Fruit fly (Drosophila melanogaster) whole organism, prepupa: ENCODE results near the gene Cul6.

ENCODE experiments used
- CG10669 ChIP-seq: fragments of 200-800 bp; sonication (Bioruptor generic); optimal IDR thresholded peaks from 3 replicates; lab custom pipeline; 2018; ENCODE audit warnings: missing biosample characterization, mild to moderate bottlenecking, missing genetic modification characterization, moderate library complexity
- CG11294 ChIP-seq: fragments of 200-800 bp; sonication (Bioruptor generic); IDR thresholded peaks from 2 replicates; pipeline ENCODE4 v1.3.6; 2022; ENCODE audit warnings: missing biosample characterization, missing genetic modification characterization
- CG11762 ChIP-seq: fragments of 200-800 bp; sonication (Bioruptor generic); optimal IDR thresholded peaks from 3 replicates; lab custom pipeline; 2016; ENCODE audit warnings: missing biosample characterization, missing genetic modification characterization; ENCODE audit not compliant: insufficient read depth
- CG11902 ChIP-seq: fragments of 200-800 bp; sonication (Bioruptor generic); optimal IDR thresholded peaks from 3 replicates; lab custom pipeline; 2016; ENCODE audit warnings: missing biosample characterization, missing genetic modification characterization
- CG1621 ChIP-seq: fragments of 200-800 bp; sonication (Bioruptor generic); optimal IDR thresholded peaks from 3 replicates; lab custom pipeline; 2018; ENCODE audit warnings: missing biosample characterization, mild to moderate bottlenecking, missing genetic modification characterization
- CG3032 ChIP-seq: fragments of 200-800 bp; optimal IDR thresholded peaks from 2 replicates; lab custom pipeline; 2019; ENCODE audit warnings: missing biosample characterization, mild to moderate bottlenecking, missing genetic modification characterization, moderate library complexity
- CG31627 ChIP-seq: fragments of 200-800 bp; sonication (Bioruptor generic); optimal IDR thresholded peaks from 3 replicates; lab custom pipeline; 2016; ENCODE audit warnings: missing biosample characterization, missing genetic modification characterization
- CG32006 ChIP-seq: fragments of 200-800 bp; sonication (Bioruptor generic); optimal IDR thresholded peaks from 3 replicates; lab custom pipeline; 2017; ENCODE audit warnings: missing biosample characterization, mild to moderate bottlenecking, missing genetic modification characterization
- CG34406 ChIP-seq: fragments of 200-800 bp; sonication (Bioruptor generic); optimal IDR thresholded peaks from 3 replicates; lab custom pipeline; 2016; ENCODE audit warnings: missing biosample characterization, missing genetic modification characterization
- CG3919 ChIP-seq: fragments of 200-800 bp; sonication (Bioruptor generic); optimal IDR thresholded peaks from 3 replicates; lab custom pipeline; 2016; ENCODE audit warnings: missing biosample characterization, missing genetic modification characterization
- CG4318 ChIP-seq: fragments of 200-800 bp; sonication (Bioruptor generic); optimal IDR thresholded peaks from 3 replicates; lab custom pipeline; 2017; ENCODE audit warnings: missing biosample characterization, mild to moderate bottlenecking, missing genetic modification characterization
- CG6163 ChIP-seq: fragments of 200-800 bp; sonication (Bioruptor generic); IDR thresholded peaks from 3 replicates; pipeline ENCODE4 v1.3.6; 2022; ENCODE audit warnings: missing biosample characterization, missing genetic modification characterization
- CG6792 ChIP-seq: fragments of 200-800 bp; sonication (Bioruptor generic); optimal IDR thresholded peaks from 3 replicates; lab custom pipeline; 2016; ENCODE audit warnings: missing biosample characterization, missing genetic modification characterization
- CG6854 ChIP-seq: fragments of 200-800 bp; sonication (Bioruptor generic); optimal IDR thresholded peaks from 2 replicates; lab custom pipeline; 2017; ENCODE audit warnings: missing biosample characterization, mild to moderate bottlenecking, missing genetic modification characterization
- CG8632 ChIP-seq: fragments of 200-800 bp; sonication (Bioruptor generic); optimal IDR thresholded peaks from 3 replicates; lab custom pipeline; 2016; ENCODE audit warnings: missing biosample characterization, missing genetic modification characterization
- Eip78C ChIP-seq: fragments of 200-800 bp; sonication (Bioruptor generic); peaks from one replicate; lab custom pipeline; 2016; ENCODE audit warnings: missing biosample characterization, missing genetic modification characterization
- Eip93F ChIP-seq: fragments of 200-800 bp; sonication (Bioruptor generic); optimal IDR thresholded peaks from 2 replicates; lab custom pipeline; 2016; ENCODE audit warnings: missing biosample characterization, mild to moderate bottlenecking, missing genetic modification characterization
- Ets21C ChIP-seq: fragments of 200-800 bp; sonication (Bioruptor generic); optimal IDR thresholded peaks from 3 replicates; lab custom pipeline; 2016; ENCODE audit warnings: missing biosample characterization, missing genetic modification characterization
- Ets96B ChIP-seq: fragments of 200-800 bp; optimal IDR thresholded peaks from 2 replicates; lab custom pipeline; 2019; ENCODE audit warnings: missing biosample characterization, mild to moderate bottlenecking, missing genetic modification characterization, moderate library complexity
- Gug ChIP-seq: fragments of 200-800 bp; sonication (Bioruptor generic); IDR thresholded peaks from 2 replicates; pipeline ENCODE4 v1.3.6; 2022; ENCODE audit warnings: missing biosample characterization, missing genetic modification characterization
- Hr38 ChIP-seq: sonication (Bioruptor generic); optimal IDR thresholded peaks from 2 replicates; lab custom pipeline; 2016; ENCODE audit warnings: missing biosample characterization, missing genetic modification characterization
- Hr39 ChIP-seq: fragments of 200-800 bp; sonication (Bioruptor generic); optimal IDR thresholded peaks from 2 replicates; lab custom pipeline; 2016; ENCODE audit warnings: missing biosample characterization, missing genetic modification characterization
- Hr4 ChIP-seq: fragments of 200-800 bp; sonication (Bioruptor generic); optimal IDR thresholded peaks from 3 replicates; lab custom pipeline; 2016; ENCODE audit warnings: missing biosample characterization, missing genetic modification characterization
- Lpt ChIP-seq: fragments of 200-800 bp; sonication (Bioruptor generic); optimal IDR thresholded peaks from 3 replicates; lab custom pipeline; 2016; ENCODE audit warnings: missing biosample characterization, missing genetic modification characterization
- Met ChIP-seq: fragments of 200-800 bp; sonication (Bioruptor generic); optimal IDR thresholded peaks from 3 replicates; lab custom pipeline; 2016; ENCODE audit warnings: missing biosample characterization, missing genetic modification characterization
- OdsH ChIP-seq: fragments of 200-800 bp; sonication (Bioruptor generic); optimal IDR thresholded peaks from 3 replicates; lab custom pipeline; 2016; ENCODE audit warnings: missing biosample characterization, missing genetic modification characterization
- Smox ChIP-seq: fragments of 200-800 bp; sonication (Bioruptor generic); optimal IDR thresholded peaks from 3 replicates; lab custom pipeline; 2016; ENCODE audit warnings: missing biosample characterization, missing genetic modification characterization
- Sox102F ChIP-seq: fragments of 200-800 bp; sonication (Bioruptor generic); optimal IDR thresholded peaks from 2 replicates; lab custom pipeline; 2016; ENCODE audit warnings: missing biosample characterization, mild to moderate bottlenecking, missing genetic modification characterization
- Sox14 ChIP-seq: fragments of 200-800 bp; sonication (Bioruptor generic); optimal IDR thresholded peaks from 3 replicates; lab custom pipeline; 2016; ENCODE audit warnings: missing biosample characterization, missing genetic modification characterization
- achi ChIP-seq: fragments of 200-800 bp; sonication (Bioruptor generic); optimal IDR thresholded peaks from 3 replicates; lab custom pipeline; 2016; ENCODE audit warnings: missing biosample characterization, missing genetic modification characterization
- acj6 ChIP-seq: fragments of 200-800 bp; sonication (Bioruptor generic); optimal IDR thresholded peaks from 3 replicates; lab custom pipeline; 2016; ENCODE audit warnings: missing biosample characterization, missing genetic modification characterization
- cyc ChIP-seq: fragments of 200-800 bp; sonication (Bioruptor generic); optimal IDR thresholded peaks from 3 replicates; lab custom pipeline; 2016; ENCODE audit warnings: missing biosample characterization, missing genetic modification characterization
- dsx ChIP-seq: fragments of 200-800 bp; optimal IDR thresholded peaks from 3 replicates; lab custom pipeline; 2019; ENCODE audit warnings: missing biosample characterization, mild to moderate bottlenecking, missing genetic modification characterization, moderate library complexity; ENCODE audit not compliant: poor library complexity, severe bottlenecking
- esn ChIP-seq: fragments of 200-800 bp; sonication (Bioruptor generic); optimal IDR thresholded peaks from 2 replicates; lab custom pipeline; 2016; ENCODE audit warnings: missing biosample characterization, mild to moderate bottlenecking, missing genetic modification characterization, moderate library complexity
- fd59A ChIP-seq: fragments of 200-800 bp; sonication (Bioruptor generic); optimal IDR thresholded peaks from 2 replicates; lab custom pipeline; 2017; ENCODE audit warnings: missing biosample characterization, mild to moderate bottlenecking, missing genetic modification characterization, missing genetic modification reagents
- fkh ChIP-seq: fragments of 200-800 bp; sonication (Bioruptor generic); optimal IDR thresholded peaks from 3 replicates; lab custom pipeline; 2017; ENCODE audit warnings: missing biosample characterization, mild to moderate bottlenecking, missing genetic modification characterization, moderate library complexity
- lz ChIP-seq: fragments of 200-800 bp; sonication (Bioruptor generic); optimal IDR thresholded peaks from 3 replicates; lab custom pipeline; 2016; ENCODE audit warnings: missing biosample characterization, missing genetic modification characterization
- net ChIP-seq: fragments of 200-800 bp; sonication (Bioruptor generic); optimal IDR thresholded peaks from 3 replicates; lab custom pipeline; 2016; ENCODE audit warnings: missing biosample characterization, missing genetic modification characterization
- spab ChIP-seq: fragments of 200-800 bp; sonication (Bioruptor generic); optimal IDR thresholded peaks from 2 replicates; lab custom pipeline; 2017; ENCODE audit warnings: missing biosample characterization, mild to moderate bottlenecking, missing genetic modification characterization, missing genetic modification reagents
- svp ChIP-seq: fragments of 200-800 bp; sonication (Bioruptor generic); peaks from one replicate; lab custom pipeline; 2016; ENCODE audit warnings: missing biosample characterization, missing genetic modification characterization
- topi ChIP-seq: fragments of 200-800 bp; sonication (Bioruptor generic); optimal IDR thresholded peaks from 3 replicates; lab custom pipeline; 2016; ENCODE audit warnings: missing biosample characterization, missing genetic modification characterization
- vri ChIP-seq: fragments of 200-800 bp; sonication (Bioruptor generic); optimal IDR thresholded peaks from 3 replicates; lab custom pipeline; 2016; ENCODE audit warnings: missing biosample characterization, mild to moderate bottlenecking, missing genetic modification characterization

Cul6 gene

dm6 chr3L:13015823-13016465 is 4.5 kb upstream of the Cul6 start, which contains the start of gene CG11267 (continued):
- TF ChIP-seq Sox102F (GFP tag; lab: Kevin White, UChicago) (peak; percentile 83), CG3919 (GFP tag; lab: Kevin White, UChicago) (peak; percentile 91), net (GFP tag; lab: Kevin White, UChicago) (peak; percentile 82), CG11762 (GFP tag; lab: Kevin White, UChicago) (peak; percentile 82), fd59A (GFP tag; lab: Kevin White, UChicago) (peak; percentile 50), CG6792 (GFP tag; lab: Kevin White, UChicago) (peak; percentile 72), Hr4 (peak; percentile 87), vri (GFP tag; lab: Kevin White, UChicago) (peak; percentile 57), Lpt (GFP tag; lab: Kevin White, UChicago) (peak; percentile 81), acj6 (peak; percentile 80), OdsH (GFP tag; lab: Kevin White, UChicago) (peak; percentile 80), dsx (GFP tag; lab: Kevin White, UChicago) (peak; percentile 78), CG34406 (GFP tag; lab: Kevin White, UChicago) (peak; percentile 77), Sox14 (GFP tag; lab: Kevin White, UChicago) (peak; percentile 84), CG8632 (GFP tag; lab: Kevin White, UChicago) (peak; percentile 69), svp (GFP tag; lab: Kevin White, UChicago) (peak; percentile 90), CG11294 (GFP tag; lab: Robert Waterston, UW) (peak; percentile 86), Ets21C (GFP tag; lab: Kevin White, UChicago) (peak; percentile 75), Met (GFP tag; lab: Kevin White, UChicago) (peak; percentile 87), topi (GFP tag; lab: Kevin White, UChicago) (peak; percentile 84), CG32006 (GFP tag; lab: Kevin White, UChicago) (peak; percentile 84), CG31627 (GFP tag; lab: Kevin White, UChicago) (peak; percentile 85), CG3032 (tag; lab: Kevin White, UChicago) (peak; percentile 86), CG1621 (tag; lab: Kevin White, UChicago) (peak; percentile 74), Eip93F (GFP tag; lab: Kevin White, UChicago) (peak; percentile 77), Gug (GFP tag; lab: Robert Waterston, UW) (peak; percentile 71)

dm6 chr3L:13015195-13015822 is 3.8 kb upstream of the Cul6 start, which contains the start of gene MICAL-like:
Gene MICAL-like, minus strand, starts transcription at chr3L:13015332.
- TF ChIP-seq fkh (GFP tag; lab: Kevin White, UChicago) (peak; percentile 70), CG10669 (GFP tag; lab: Kevin White, UChicago) (no peak), CG3032 (tag; lab: Kevin White, UChicago) (no peak), CG3919 (GFP tag; lab: Kevin White, UChicago) (peak; percentile 38), cyc (GFP tag; lab: Kevin White, UChicago) (no peak), Eip93F (GFP tag; lab: Kevin White, UChicago) (no peak), CG11762 (GFP tag; lab: Kevin White, UChicago) (no peak), acj6 (no peak), CG6792 (GFP tag; lab: Kevin White, UChicago) (no peak), CG4318 (GFP tag; lab: Kevin White, UChicago) (no peak), OdsH (GFP tag; lab: Kevin White, UChicago) (peak; percentile 28), CG6854 (GFP tag; lab: Kevin White, UChicago) (no peak), achi (GFP tag; lab: Kevin White, UChicago) (no peak), esn (GFP tag; lab: Kevin White, UChicago) (peak; percentile 6), topi (GFP tag; lab: Kevin White, UChicago) (no peak), Ets96B (tag; lab: Kevin White, UChicago) (peak; percentile 19), Hr38 (no peak), CG11902 (no peak), Sox14 (GFP tag; lab: Kevin White, UChicago) (peak; percentile 28), CG6163 (GFP tag; lab: Robert Waterston, UW) (peak; percentile 46; the same call in 2 of the 3 replicates), lz (GFP tag; lab: Kevin White, UChicago) (peak; percentile 24), Hr39 (peak; percentile 57), Smox (GFP tag; lab: Kevin White, UChicago) (no peak), Ets21C (GFP tag; lab: Kevin White, UChicago) (peak; percentile 33), spab (no peak), CG31627 (GFP tag; lab: Kevin White, UChicago) (peak; percentile 56), Eip78C (GFP tag; lab: Kevin White, UChicago) (peak; percentile 52), svp (GFP tag; lab: Kevin White, UChicago) (peak; percentile 44)
